Worm (Caenorhabditis elegans) whole organism, L2 larva: ENCODE measurements around the gene frpr-8.

ENCODE experiments used
- nhr-25 ChIP-seq: fragments of 150-350 bp; sonication (generic microtip); optimal IDR thresholded peaks from 3 replicates; lab custom pipeline; 2014; ENCODE audit warnings: missing biosample characterization, missing genetic modification characterization
- snpc-4 ChIP-seq: fragments of 150-350 bp; optimal IDR thresholded peaks from 2 replicates; lab custom pipeline; 2014; ENCODE audit warnings: missing biosample characterization, missing genetic modification characterization

DNA sequence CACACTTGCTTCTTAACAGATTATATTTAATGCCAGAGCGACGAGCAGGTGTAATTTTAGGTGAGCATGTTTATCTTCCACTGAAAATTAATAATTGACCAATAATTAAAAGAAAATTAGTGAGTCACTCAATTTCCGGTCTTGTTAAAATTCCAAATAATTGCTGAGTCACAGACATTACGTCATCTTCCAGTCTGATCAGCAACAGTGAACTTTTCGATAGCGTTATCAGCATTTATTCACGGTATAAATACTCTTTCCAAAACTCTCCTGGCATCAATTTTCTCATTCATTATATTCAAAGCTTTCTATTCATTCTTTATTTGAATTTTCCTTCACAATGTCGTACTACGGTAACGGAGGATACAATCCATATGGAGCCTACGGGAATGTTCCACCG, 11.8 kb downstream of the frpr-8 start, which contains the start of gene kreg-1:
- TF ChIP-seq nhr-25 (tag; lab: Kevin White, UChicago): no peak
- no peak for TF ChIP-seq snpc-4 (tag; lab: Kevin White, UChicago)
